Worm (Caenorhabditis elegans) whole organism, young adult: Measurements from ENCODE around the gene F25D1.3.

Experiments
- B0019.2 ChIP-seq: fragments of 200-800 bp; sonication (Bioruptor generic); conservative IDR thresholded peaks from 2 replicates; pipeline ENCODE4 v1.3.6; 2022; ENCODE audit warnings: missing genetic modification reagents, missing genetic modification characterization, missing compliant biosample characterization
- B0035.1 ChIP-seq: sonication (generic microtip); optimal IDR thresholded peaks from 2 replicates; lab custom pipeline; 2016; ENCODE audit warnings: missing genetic modification characterization, mild to moderate bottlenecking, missing compliant biosample characterization, missing genotype, missing genetic modification reagents
- C17E4.6 ChIP-seq: fragments of 200-800 bp; sonication (Bioruptor generic); IDR thresholded peaks from 2 replicates; pipeline ENCODE4 v1.3.6; 2022; ENCODE audit warnings: missing genetic modification reagents, missing genetic modification characterization, missing compliant biosample characterization
- F10E7.11 ChIP-seq: sonication (generic microtip); optimal IDR thresholded peaks from 2 replicates; lab custom pipeline; 2017; ENCODE audit warnings: mild to moderate bottlenecking, missing genetic modification characterization, moderate library complexity, missing compliant biosample characterization
- F22D6.2 ChIP-seq: sonication (generic microtip); optimal IDR thresholded peaks from 2 replicates; lab custom pipeline; 2016; ENCODE audit warnings: mild to moderate bottlenecking, missing genetic modification characterization, missing compliant biosample characterization
- F23B12.7 ChIP-seq: sonication (generic microtip); optimal IDR thresholded peaks from 2 replicates; lab custom pipeline; 2017; ENCODE audit warnings: missing genetic modification characterization, mild to moderate bottlenecking, missing compliant biosample characterization, antibody characterized with exemption, moderate library complexity; ENCODE audit not compliant: insufficient read depth
- F37B4.10 ChIP-seq: fragments of 200-800 bp; sonication (Bioruptor generic); IDR thresholded peaks from 2 replicates; pipeline ENCODE4 v1.3.6; 2022; ENCODE audit warnings: missing genetic modification characterization, missing compliant biosample characterization
- F39B2.1 ChIP-seq: fragments of 200-800 bp; sonication (Bioruptor generic); IDR thresholded peaks from 2 replicates; pipeline ENCODE4 v1.3.6; 2022; ENCODE audit warnings: missing genetic modification reagents, missing genetic modification characterization, missing compliant biosample characterization
- F52B5.7 ChIP-seq: sonication (generic microtip); optimal IDR thresholded peaks from 2 replicates; lab custom pipeline; 2016; ENCODE audit warnings: mild to moderate bottlenecking, missing genetic modification characterization, missing compliant biosample characterization
- F57C9.4 ChIP-seq: sonication (generic microtip); optimal IDR thresholded peaks from 2 replicates; lab custom pipeline; 2017; ENCODE audit warnings: mild to moderate bottlenecking, missing genetic modification characterization, missing compliant biosample characterization
- K12H6.12 ChIP-seq: fragments of 200-800 bp; sonication (Bioruptor generic); optimal IDR thresholded peaks from 2 replicates; lab custom pipeline; 2018; ENCODE audit warnings: mild to moderate bottlenecking, missing genetic modification characterization, missing compliant biosample characterization
- Y56A3A.18 ChIP-seq: fragments of 200-800 bp; sonication (Bioruptor generic); IDR thresholded peaks from 2 replicates; pipeline ENCODE4 v1.3.6; 2022; ENCODE audit warnings: missing genetic modification reagents, missing genetic modification characterization, missing compliant biosample characterization
- akir-1 ChIP-seq: fragments of 200-800 bp; sonication (Bioruptor generic); optimal IDR thresholded peaks from 2 replicates; lab custom pipeline; 2018; ENCODE audit warnings: mild to moderate bottlenecking, missing genetic modification characterization, moderate library complexity, missing compliant biosample characterization
- ama-1 ChIP-seq, 3 experiments: fragments of 150-350 bp in 1 of 3; sonication (generic microtip) in 2 of 3; optimal IDR thresholded peaks; 2 replicates each; lab custom pipeline; 2014 to 2018; ENCODE audit warnings: missing biosample characterization in 2 of 3, missing genetic modification characterization in 2 of 3, missing genetic modification reagents in 2 of 3
- athp-1 ChIP-seq: sonication (generic microtip); optimal IDR thresholded peaks from 2 replicates; lab custom pipeline; 2017; ENCODE audit warnings: mild to moderate bottlenecking, missing genetic modification characterization, missing compliant biosample characterization
- attf-6 ChIP-seq: fragments of 200-800 bp; sonication (Bioruptor generic); IDR thresholded peaks from 2 replicates; pipeline ENCODE4 v1.3.6; 2022; ENCODE audit warnings: missing genetic modification reagents, missing genetic modification characterization, missing compliant biosample characterization
- ccch-3 ChIP-seq: fragments of 200-800 bp; sonication (Bioruptor generic); optimal IDR thresholded peaks from 2 replicates; lab custom pipeline; 2018; ENCODE audit warnings: mild to moderate bottlenecking, missing genetic modification characterization, missing compliant biosample characterization
- cebp-2 ChIP-seq: fragments of 200-800 bp; sonication (Bioruptor generic); IDR thresholded peaks from 2 replicates; pipeline ENCODE4 v1.3.6; 2022; ENCODE audit warnings: missing genetic modification characterization, missing compliant biosample characterization
- ceh-100 ChIP-seq: fragments of 200-800 bp; sonication (Bioruptor generic); IDR thresholded peaks from 2 replicates; pipeline ENCODE4 v1.3.6; 2022; ENCODE audit warnings: missing genetic modification reagents, missing genetic modification characterization, missing compliant biosample characterization
- chd-7 ChIP-seq: sonication (generic microtip); optimal IDR thresholded peaks from 2 replicates; lab custom pipeline; 2016; ENCODE audit warnings: mild to moderate bottlenecking, missing genetic modification characterization, moderate library complexity, missing compliant biosample characterization
- dox-1 ChIP-seq: fragments of 200-800 bp; sonication (Bioruptor generic); IDR thresholded peaks from 2 replicates; pipeline ENCODE4 v1.3.6; 2022; ENCODE audit warnings: missing genetic modification reagents, missing genetic modification characterization, missing compliant biosample characterization
- dpff-1 ChIP-seq: sonication (generic microtip); optimal IDR thresholded peaks from 2 replicates; lab custom pipeline; 2017; ENCODE audit warnings: mild to moderate bottlenecking, missing genetic modification characterization, missing compliant biosample characterization
- egrh-3 ChIP-seq: fragments of 200-800 bp; sonication (Bioruptor generic); IDR thresholded peaks from 2 replicates; pipeline ENCODE4 v1.3.6; 2022; ENCODE audit warnings: missing genetic modification reagents, missing genetic modification characterization, missing compliant biosample characterization
- ekl-4 ChIP-seq: fragments of 200-800 bp; sonication (Bioruptor generic); IDR thresholded peaks from 2 replicates; pipeline ENCODE4 v1.3.6; 2022; ENCODE audit warnings: missing genetic modification reagents, missing genetic modification characterization, missing compliant biosample characterization
- him-1 ChIP-seq: sonication (generic microtip); optimal IDR thresholded peaks from 2 replicates; lab custom pipeline; 2016; ENCODE audit warnings: missing genotype, missing genetic modification reagents, missing genetic modification characterization, missing compliant biosample characterization
- hlh-26 ChIP-seq: fragments of 200-800 bp; sonication (Bioruptor generic); conservative IDR thresholded peaks from 2 replicates; pipeline ENCODE4 v1.3.6; 2022; ENCODE audit warnings: missing genetic modification reagents, missing genetic modification characterization, missing compliant biosample characterization
- hsf-1 ChIP-seq: fragments of 200-800 bp; sonication (Bioruptor generic); IDR thresholded peaks from 2 replicates; pipeline ENCODE4 v1.3.6; 2022; ENCODE audit warnings: missing genetic modification reagents, missing genetic modification characterization, missing compliant biosample characterization
- lag-1 ChIP-seq: fragments of 200-800 bp; sonication (Bioruptor generic); IDR thresholded peaks from 2 replicates; pipeline ENCODE4 v1.3.6; 2022; ENCODE audit warnings: missing genetic modification reagents, missing genetic modification characterization, missing compliant biosample characterization
- let-526 ChIP-seq: fragments of 200-800 bp; sonication (Bioruptor generic); IDR thresholded peaks from 2 replicates; pipeline ENCODE4 v1.3.6; 2022; ENCODE audit warnings: missing genetic modification reagents, missing genetic modification characterization, missing compliant biosample characterization
- let-607 ChIP-seq, 2 experiments: fragments of 200-800 bp in 1 of 2; sonication (Bioruptor generic) in 1 of 2; sonication (generic microtip) in 1 of 2; optimal IDR thresholded peaks; 2 replicates each; lab custom pipeline; 2016 to 2018; ENCODE audit warnings: mild to moderate bottlenecking in 2 of 2, missing compliant biosample characterization in 2 of 2, missing genetic modification characterization in 2 of 2, moderate library complexity in 2 of 2, missing genotype in 1 of 2
- lin-26 ChIP-seq: fragments of 200-800 bp; sonication (Bioruptor generic); IDR thresholded peaks from 2 replicates; pipeline ENCODE4 v1.3.6; 2022; ENCODE audit warnings: missing genetic modification reagents, missing genetic modification characterization, missing compliant biosample characterization
- lsy-27 ChIP-seq: sonication (generic microtip); optimal IDR thresholded peaks from 2 replicates; lab custom pipeline; 2017; ENCODE audit warnings: missing genetic modification characterization, mild to moderate bottlenecking, missing compliant biosample characterization, antibody characterized with exemption, missing genotype, borderline replicate concordance; ENCODE audit not compliant: insufficient read depth
- madf-6 ChIP-seq: fragments of 200-800 bp; sonication (Bioruptor generic); IDR thresholded peaks from 2 replicates; pipeline ENCODE4 v1.3.6; 2022; ENCODE audit warnings: missing genetic modification reagents, missing genetic modification characterization, missing compliant biosample characterization
- mel-28 ChIP-seq: sonication (generic microtip); optimal IDR thresholded peaks from 2 replicates; lab custom pipeline; 2016; ENCODE audit warnings: borderline replicate concordance, mild to moderate bottlenecking, missing genetic modification characterization, missing compliant biosample characterization
- pbrm-1 ChIP-seq: fragments of 200-800 bp; sonication (Bioruptor generic); IDR thresholded peaks from 2 replicates; pipeline ENCODE4 v1.3.6; 2022; ENCODE audit warnings: missing genetic modification reagents, missing genetic modification characterization, missing compliant biosample characterization
- pha-4 ChIP-seq: fragments of 150-350 bp; sonication (generic microtip); optimal IDR thresholded peaks from 2 replicates; lab custom pipeline; 2014; ENCODE audit warnings: missing biosample characterization, missing genetic modification reagents, missing genetic modification characterization
- repo-1 ChIP-seq: sonication (generic microtip); optimal IDR thresholded peaks from 2 replicates; lab custom pipeline; 2017; ENCODE audit warnings: mild to moderate bottlenecking, missing genetic modification characterization, missing compliant biosample characterization
- sdz-38 ChIP-seq: sonication (generic microtip); optimal IDR thresholded peaks from 2 replicates; lab custom pipeline; 2016; ENCODE audit warnings: missing genotype, missing genetic modification characterization, missing compliant biosample characterization
- sea-2 ChIP-seq: fragments of 200-800 bp; sonication (Bioruptor generic); IDR thresholded peaks from 2 replicates; pipeline ENCODE4 v1.3.6; 2022; ENCODE audit warnings: missing genetic modification characterization, missing compliant biosample characterization
- unc-62 ChIP-seq: fragments of 150-350 bp; optimal IDR thresholded peaks from 2 replicates; lab custom pipeline; 2014; ENCODE audit warnings: missing biosample characterization, missing genetic modification reagents, missing genetic modification characterization
- xnd-1 ChIP-seq: sonication (generic microtip); optimal IDR thresholded peaks from 2 replicates; lab custom pipeline; 2016; ENCODE audit warnings: missing genotype, missing genetic modification reagents, missing genetic modification characterization, missing compliant biosample characterization
- zim-3 ChIP-seq: sonication (generic microtip); optimal IDR thresholded peaks from 2 replicates; lab custom pipeline; 2017; ENCODE audit warnings: mild to moderate bottlenecking, missing genetic modification characterization, moderate library complexity, missing compliant biosample characterization
- ztf-22 ChIP-seq: fragments of 200-800 bp; sonication (Bioruptor generic); optimal IDR thresholded peaks from 2 replicates; lab custom pipeline; 2018; ENCODE audit warnings: mild to moderate bottlenecking, missing genetic modification characterization, moderate library complexity, missing compliant biosample characterization
- ztf-28 ChIP-seq: fragments of 200-800 bp; sonication (Bioruptor generic); IDR thresholded peaks from 2 replicates; pipeline ENCODE4 v1.3.6; 2022; ENCODE audit warnings: missing genetic modification reagents, missing genetic modification characterization, missing compliant biosample characterization
- ztf-3 ChIP-seq: fragments of 200-800 bp; sonication (Bioruptor generic); optimal IDR thresholded peaks from 2 replicates; lab custom pipeline; 2018; ENCODE audit warnings: mild to moderate bottlenecking, missing genetic modification characterization, missing compliant biosample characterization
- ztf-6 ChIP-seq: fragments of 200-800 bp; sonication (Bioruptor generic); IDR thresholded peaks from 2 replicates; pipeline ENCODE4 v1.3.6; 2022; ENCODE audit warnings: missing genetic modification reagents, missing genetic modification characterization, missing compliant biosample characterization

Gene F25D1.3

ce11 chrV:10536808-10537207 lies 8.3 kb downstream of the F25D1.3 start (continued):
- TF ChIP-seq ama-1 (optimal IDR thresholded peaks at IDR 0.05; lab: Kevin White, UChicago), result no peak
- no peak for TF ChIP-seq ama-1 (GFP tag; optimal IDR thresholded peaks at IDR 0.05; lab: Kevin White, UChicago)
- peak; percentile 52 to 74 for TF ChIP-seq let-607 (tag; optimal IDR thresholded peaks at IDR 0.05; lab: Kevin White, UChicago)
- no peak for TF ChIP-seq F39B2.1 (GFP tag; lab: Robert Waterston, UW)
- peak; percentile 48 for TF ChIP-seq chd-7 (tag; lab: Kevin White, UChicago)
- no peak for TF ChIP-seq hlh-26 (GFP tag; lab: Robert Waterston, UW)
- no peak for TF ChIP-seq sea-2 (GFP tag; lab: Robert Waterston, UW)
- TF ChIP-seq Y56A3A.18 (GFP tag; lab: Robert Waterston, UW), result no peak
- TF ChIP-seq madf-6 (GFP tag; lab: Robert Waterston, UW), result 0 out of 2 replicates have a peak, but pooled peaks have one; percentile 52
- TF ChIP-seq attf-6 (GFP tag; lab: Robert Waterston, UW), result no peak
- TF ChIP-seq pbrm-1 (GFP tag; lab: Robert Waterston, UW), result peak; percentile 88
- TF ChIP-seq lin-26 (GFP tag; lab: Robert Waterston, UW), result peak; percentile 47; the same call in 1 of the 2 replicates
- no peak for TF ChIP-seq ztf-3 (GFP tag; lab: Kevin White, UChicago)
- TF ChIP-seq repo-1 (tag; lab: Kevin White, UChicago), result peak; percentile 64
- no peak for TF ChIP-seq ccch-3 (GFP tag; lab: Kevin White, UChicago)
- TF ChIP-seq F57C9.4 (tag; lab: Kevin White, UChicago), result no peak
- no peak for TF ChIP-seq F22D6.2 (tag; lab: Kevin White, UChicago)
- TF ChIP-seq C17E4.6 (GFP tag; lab: Robert Waterston, UW), result no peak
- TF ChIP-seq zim-3 (tag; lab: Kevin White, UChicago), result no peak
- TF ChIP-seq K12H6.12 (tag; lab: Kevin White, UChicago), result peak; percentile 92
- TF ChIP-seq B0035.1 (tag; lab: Kevin White, UChicago), result no peak
- TF ChIP-seq him-1, result no peak
- no peak for TF ChIP-seq lsy-27 (tag; lab: Kevin White, UChicago)
- no peak for TF ChIP-seq sdz-38
- 0 out of 2 replicates have a peak, but pooled peaks have one; percentile 62 for TF ChIP-seq ceh-100 (GFP tag; lab: Robert Waterston, UW)
- TF ChIP-seq B0019.2, result no peak
- TF ChIP-seq cebp-2 (GFP tag; lab: Robert Waterston, UW), result no peak
- no peak for TF ChIP-seq dpff-1
- no peak for TF ChIP-seq xnd-1 (tag; lab: Kevin White, UChicago)
- TF ChIP-seq let-526 (GFP tag; lab: Robert Waterston, UW), result 0 out of 2 replicates have a peak, but pooled peaks have one; percentile 65
- no peak for TF ChIP-seq unc-62 (GFP tag; lab: Kevin White, UChicago)
- no peak for TF ChIP-seq pha-4 (tag; lab: Kevin White, UChicago)
- no peak for TF ChIP-seq ztf-28 (GFP tag; lab: Robert Waterston, UW)
- TF ChIP-seq dox-1 (GFP tag; lab: Robert Waterston, UW), result peak; percentile 86
- TF ChIP-seq ztf-6 (GFP tag; lab: Robert Waterston, UW), result 0 out of 2 replicates have a peak, but pooled peaks have one; percentile 45
- no peak for TF ChIP-seq F52B5.7
- TF ChIP-seq ekl-4 (GFP tag; lab: Robert Waterston, UW), result peak; percentile 79
- no peak for TF ChIP-seq F37B4.10
- TF ChIP-seq mel-28, result no peak
- peak; percentile 23 for TF ChIP-seq athp-1 (tag; lab: Kevin White, UChicago)
- peak; percentile 56; the same call in 1 of the 2 replicates for TF ChIP-seq hsf-1 (GFP tag; lab: Robert Waterston, UW)
- TF ChIP-seq lag-1 (GFP tag; lab: Robert Waterston, UW), result no peak
- TF ChIP-seq akir-1, result no peak
- TF ChIP-seq egrh-3 (GFP tag; lab: Robert Waterston, UW), result no peak
- TF ChIP-seq ztf-22 (GFP tag; lab: Kevin White, UChicago), result peak; percentile 3
- peak; percentile 51 for TF ChIP-seq F23B12.7
- TF ChIP-seq F10E7.11 (tag; lab: Kevin White, UChicago), result no peak
